Fruit fly (Drosophila melanogaster) whole organism, prepupa: ENCODE measurements around the gene Argl.
A peak's percentile ranks its signal among the peaks of the same experiment; 100 is the strongest.

Experiments
- CG10631 ChIP-seq: fragments of 200-800 bp; sonication (Bioruptor generic); optimal IDR thresholded peaks from 2 replicates; lab custom pipeline; 2016; ENCODE audit warnings: missing biosample characterization, missing genetic modification characterization
- CG10669 ChIP-seq: fragments of 200-800 bp; sonication (Bioruptor generic); optimal IDR thresholded peaks from 3 replicates; lab custom pipeline; 2018; ENCODE audit warnings: missing biosample characterization, mild to moderate bottlenecking, missing genetic modification characterization, moderate library complexity
- CG11294 ChIP-seq: fragments of 200-800 bp; sonication (Bioruptor generic); IDR thresholded peaks from 2 replicates; pipeline ENCODE4 v1.3.6; 2022; ENCODE audit warnings: missing biosample characterization, missing genetic modification characterization
- CG11762 ChIP-seq: fragments of 200-800 bp; sonication (Bioruptor generic); optimal IDR thresholded peaks from 3 replicates; lab custom pipeline; 2016; ENCODE audit warnings: missing biosample characterization, missing genetic modification characterization; ENCODE audit not compliant: insufficient read depth
- CG11902 ChIP-seq: fragments of 200-800 bp; sonication (Bioruptor generic); optimal IDR thresholded peaks from 3 replicates; lab custom pipeline; 2016; ENCODE audit warnings: missing biosample characterization, missing genetic modification characterization
- CG15336 ChIP-seq: fragments of 200-800 bp; sonication (Bioruptor generic); IDR thresholded peaks from 2 replicates; pipeline ENCODE4 v1.3.6; 2022; ENCODE audit warnings: missing biosample characterization, missing genetic modification characterization
- CG1621 ChIP-seq: fragments of 200-800 bp; sonication (Bioruptor generic); optimal IDR thresholded peaks from 3 replicates; lab custom pipeline; 2018; ENCODE audit warnings: missing biosample characterization, mild to moderate bottlenecking, missing genetic modification characterization
- CG3032 ChIP-seq: fragments of 200-800 bp; optimal IDR thresholded peaks from 2 replicates; lab custom pipeline; 2019; ENCODE audit warnings: missing biosample characterization, mild to moderate bottlenecking, missing genetic modification characterization, moderate library complexity
- CG31627 ChIP-seq: fragments of 200-800 bp; sonication (Bioruptor generic); optimal IDR thresholded peaks from 3 replicates; lab custom pipeline; 2016; ENCODE audit warnings: missing biosample characterization, missing genetic modification characterization
- CG34406 ChIP-seq: fragments of 200-800 bp; sonication (Bioruptor generic); optimal IDR thresholded peaks from 3 replicates; lab custom pipeline; 2016; ENCODE audit warnings: missing biosample characterization, missing genetic modification characterization
- CG3919 ChIP-seq: fragments of 200-800 bp; sonication (Bioruptor generic); optimal IDR thresholded peaks from 3 replicates; lab custom pipeline; 2016; ENCODE audit warnings: missing biosample characterization, missing genetic modification characterization
- CG4318 ChIP-seq: fragments of 200-800 bp; sonication (Bioruptor generic); optimal IDR thresholded peaks from 3 replicates; lab custom pipeline; 2017; ENCODE audit warnings: missing biosample characterization, mild to moderate bottlenecking, missing genetic modification characterization
- CG6163 ChIP-seq: fragments of 200-800 bp; sonication (Bioruptor generic); IDR thresholded peaks from 3 replicates; pipeline ENCODE4 v1.3.6; 2022; ENCODE audit warnings: missing biosample characterization, missing genetic modification characterization
- CG6276 ChIP-seq: fragments of 200-800 bp; sonication (Bioruptor generic); optimal IDR thresholded peaks from 2 replicates; lab custom pipeline; 2017; ENCODE audit warnings: missing biosample characterization, mild to moderate bottlenecking, missing genetic modification characterization
- CG6792 ChIP-seq: fragments of 200-800 bp; sonication (Bioruptor generic); optimal IDR thresholded peaks from 3 replicates; lab custom pipeline; 2016; ENCODE audit warnings: missing biosample characterization, missing genetic modification characterization
- CG6808 ChIP-seq: fragments of 200-800 bp; sonication (Bioruptor generic); optimal IDR thresholded peaks from 3 replicates; lab custom pipeline; 2017; ENCODE audit warnings: missing biosample characterization, missing genetic modification characterization, mild to moderate bottlenecking, moderate library complexity, missing genetic modification reagents
- CG8119 ChIP-seq: fragments of 200-800 bp; sonication (Bioruptor generic); IDR thresholded peaks from 3 replicates; pipeline ENCODE4 v1.3.6; 2022; ENCODE audit warnings: missing biosample characterization, missing genetic modification characterization
- CG8632 ChIP-seq: fragments of 200-800 bp; sonication (Bioruptor generic); optimal IDR thresholded peaks from 3 replicates; lab custom pipeline; 2016; ENCODE audit warnings: missing biosample characterization, missing genetic modification characterization
- Eip75B ChIP-seq: fragments of 200-800 bp; sonication (Bioruptor generic); optimal IDR thresholded peaks from 3 replicates; lab custom pipeline; 2016; ENCODE audit warnings: missing biosample characterization, missing genetic modification characterization
- Eip78C ChIP-seq: fragments of 200-800 bp; sonication (Bioruptor generic); peaks from one replicate; lab custom pipeline; 2016; ENCODE audit warnings: missing biosample characterization, missing genetic modification characterization
- Eip93F ChIP-seq: fragments of 200-800 bp; sonication (Bioruptor generic); optimal IDR thresholded peaks from 2 replicates; lab custom pipeline; 2016; ENCODE audit warnings: missing biosample characterization, mild to moderate bottlenecking, missing genetic modification characterization
- Ets21C ChIP-seq: fragments of 200-800 bp; sonication (Bioruptor generic); optimal IDR thresholded peaks from 3 replicates; lab custom pipeline; 2016; ENCODE audit warnings: missing biosample characterization, missing genetic modification characterization
- Ets96B ChIP-seq: fragments of 200-800 bp; optimal IDR thresholded peaks from 2 replicates; lab custom pipeline; 2019; ENCODE audit warnings: missing biosample characterization, mild to moderate bottlenecking, missing genetic modification characterization, moderate library complexity
- Gug ChIP-seq: fragments of 200-800 bp; sonication (Bioruptor generic); IDR thresholded peaks from 2 replicates; pipeline ENCODE4 v1.3.6; 2022; ENCODE audit warnings: missing biosample characterization, missing genetic modification characterization
- Hr38 ChIP-seq: sonication (Bioruptor generic); optimal IDR thresholded peaks from 2 replicates; lab custom pipeline; 2016; ENCODE audit warnings: missing biosample characterization, missing genetic modification characterization
- Hr39 ChIP-seq: fragments of 200-800 bp; sonication (Bioruptor generic); optimal IDR thresholded peaks from 2 replicates; lab custom pipeline; 2016; ENCODE audit warnings: missing biosample characterization, missing genetic modification characterization
- Lpt ChIP-seq: fragments of 200-800 bp; sonication (Bioruptor generic); optimal IDR thresholded peaks from 3 replicates; lab custom pipeline; 2016; ENCODE audit warnings: missing biosample characterization, missing genetic modification characterization
- Met ChIP-seq: fragments of 200-800 bp; sonication (Bioruptor generic); optimal IDR thresholded peaks from 3 replicates; lab custom pipeline; 2016; ENCODE audit warnings: missing biosample characterization, missing genetic modification characterization
- OdsH ChIP-seq: fragments of 200-800 bp; sonication (Bioruptor generic); optimal IDR thresholded peaks from 3 replicates; lab custom pipeline; 2016; ENCODE audit warnings: missing biosample characterization, missing genetic modification characterization
- Smox ChIP-seq: fragments of 200-800 bp; sonication (Bioruptor generic); optimal IDR thresholded peaks from 3 replicates; lab custom pipeline; 2016; ENCODE audit warnings: missing biosample characterization, missing genetic modification characterization
- Sox102F ChIP-seq: fragments of 200-800 bp; sonication (Bioruptor generic); optimal IDR thresholded peaks from 2 replicates; lab custom pipeline; 2016; ENCODE audit warnings: missing biosample characterization, mild to moderate bottlenecking, missing genetic modification characterization
- Sox14 ChIP-seq: fragments of 200-800 bp; sonication (Bioruptor generic); optimal IDR thresholded peaks from 3 replicates; lab custom pipeline; 2016; ENCODE audit warnings: missing biosample characterization, missing genetic modification characterization
- Sox15 ChIP-seq: fragments of 200-800 bp; sonication (Bioruptor generic); optimal IDR thresholded peaks from 3 replicates; lab custom pipeline; 2016; ENCODE audit warnings: missing biosample characterization, missing genetic modification characterization
- acj6 ChIP-seq: fragments of 200-800 bp; sonication (Bioruptor generic); optimal IDR thresholded peaks from 3 replicates; lab custom pipeline; 2016; ENCODE audit warnings: missing biosample characterization, missing genetic modification characterization
- cyc ChIP-seq: fragments of 200-800 bp; sonication (Bioruptor generic); optimal IDR thresholded peaks from 3 replicates; lab custom pipeline; 2016; ENCODE audit warnings: missing biosample characterization, missing genetic modification characterization
- dac ChIP-seq: fragments of 200-800 bp; sonication (Bioruptor generic); optimal IDR thresholded peaks from 2 replicates; lab custom pipeline; 2017; ENCODE audit warnings: missing biosample characterization, mild to moderate bottlenecking, missing genetic modification characterization
- dsx ChIP-seq: fragments of 200-800 bp; optimal IDR thresholded peaks from 3 replicates; lab custom pipeline; 2019; ENCODE audit warnings: missing biosample characterization, mild to moderate bottlenecking, missing genetic modification characterization, moderate library complexity; ENCODE audit not compliant: poor library complexity, severe bottlenecking
- eg ChIP-seq: fragments of 200-800 bp; sonication (Bioruptor generic); IDR thresholded peaks from 3 replicates; pipeline ENCODE4 v1.3.6; 2022; ENCODE audit warnings: missing biosample characterization, missing genetic modification characterization
- esn ChIP-seq: fragments of 200-800 bp; sonication (Bioruptor generic); optimal IDR thresholded peaks from 2 replicates; lab custom pipeline; 2016; ENCODE audit warnings: missing biosample characterization, mild to moderate bottlenecking, missing genetic modification characterization, moderate library complexity
- fd59A ChIP-seq: fragments of 200-800 bp; sonication (Bioruptor generic); optimal IDR thresholded peaks from 2 replicates; lab custom pipeline; 2017; ENCODE audit warnings: missing biosample characterization, mild to moderate bottlenecking, missing genetic modification characterization, missing genetic modification reagents
- fd85E ChIP-seq: fragments of 200-800 bp; sonication (Bioruptor generic); optimal IDR thresholded peaks from 3 replicates; lab custom pipeline; 2016; ENCODE audit warnings: missing biosample characterization, missing genetic modification characterization
- lz ChIP-seq: fragments of 200-800 bp; sonication (Bioruptor generic); optimal IDR thresholded peaks from 3 replicates; lab custom pipeline; 2016; ENCODE audit warnings: missing biosample characterization, missing genetic modification characterization
- pdm3 ChIP-seq: fragments of 200-800 bp; sonication (Bioruptor generic); optimal IDR thresholded peaks from 3 replicates; lab custom pipeline; 2016; ENCODE audit warnings: missing biosample characterization, missing genetic modification characterization
- spab ChIP-seq: fragments of 200-800 bp; sonication (Bioruptor generic); optimal IDR thresholded peaks from 2 replicates; lab custom pipeline; 2017; ENCODE audit warnings: missing biosample characterization, mild to moderate bottlenecking, missing genetic modification characterization, missing genetic modification reagents
- ss ChIP-seq, 2 experiments: fragments of 200-800 bp; sonication (Bioruptor generic); optimal IDR thresholded peaks; 2 replicates in 1 of 2; 3 replicates in 1 of 2; lab custom pipeline; 2017 to 2018; ENCODE audit warnings: mild to moderate bottlenecking in 2 of 2, missing biosample characterization in 2 of 2, missing genetic modification characterization in 2 of 2, moderate library complexity in 1 of 2
- svp ChIP-seq: fragments of 200-800 bp; sonication (Bioruptor generic); peaks from one replicate; lab custom pipeline; 2016; ENCODE audit warnings: missing biosample characterization, missing genetic modification characterization
- topi ChIP-seq: fragments of 200-800 bp; sonication (Bioruptor generic); optimal IDR thresholded peaks from 3 replicates; lab custom pipeline; 2016; ENCODE audit warnings: missing biosample characterization, missing genetic modification characterization

Argl gene

dm6 chr2L:8920294-8920693, 21.6 kb downstream of the Argl start (continued):
- TF ChIP-seq pdm3 (GFP tag; lab: Kevin White, UChicago) (peak; percentile 75), CG10669 (GFP tag; lab: Kevin White, UChicago) (peak; percentile 73), Smox (GFP tag; lab: Kevin White, UChicago) (peak; percentile 79), Sox102F (GFP tag; lab: Kevin White, UChicago) (peak; percentile 75), dsx (peak; percentile 87), CG31627 (GFP tag; lab: Kevin White, UChicago) (peak; percentile 58), ss (GFP tag; optimal IDR thresholded peaks at IDR 0.05; lab: Kevin White, UChicago) (peak; percentile 69 to 78), lz (peak; percentile 72), CG34406 (GFP tag; lab: Kevin White, UChicago) (peak; percentile 82), Eip75B (GFP tag; lab: Kevin White, UChicago) (peak; percentile 80), Gug (GFP tag; lab: Robert Waterston, UW) (peak; percentile 56), CG8632 (GFP tag; lab: Kevin White, UChicago) (peak; percentile 77), Eip93F (peak; percentile 56), CG15336 (GFP tag; lab: Robert Waterston, UW) (peak; percentile 85), CG6808 (GFP tag; lab: Kevin White, UChicago) (peak; percentile 63), Lpt (GFP tag; lab: Kevin White, UChicago) (peak; percentile 61), Hr38 (no peak), Sox15 (GFP tag; lab: Kevin White, UChicago) (peak; percentile 31), CG3032 (tag; lab: Kevin White, UChicago) (peak; percentile 81), CG1621 (tag; lab: Kevin White, UChicago) (peak; percentile 33)

dm6 chr2L:8919638-8920037, 22.3 kb downstream of the Argl start:
- TF ChIP-seq CG11902 (no peak), CG6163 (peak; percentile 45; the same call in 2 of the 3 replicates), fd59A (peak; percentile 64), Eip93F (no peak), CG10631 (GFP tag; lab: Kevin White, UChicago) (peak; percentile 57), svp (GFP tag; lab: Kevin White, UChicago) (no peak), esn (GFP tag; lab: Kevin White, UChicago) (no peak), CG15336 (GFP tag; lab: Robert Waterston, UW) (peak; percentile 62), topi (GFP tag; lab: Kevin White, UChicago) (no peak), Eip75B (GFP tag; lab: Kevin White, UChicago) (peak; percentile 33), Lpt (GFP tag; lab: Kevin White, UChicago) (peak; percentile 49), CG6808 (GFP tag; lab: Kevin White, UChicago) (peak; percentile 70), CG3032 (tag; lab: Kevin White, UChicago) (peak; percentile 72), Ets21C (GFP tag; lab: Kevin White, UChicago) (no peak), pdm3 (GFP tag; lab: Kevin White, UChicago) (peak; percentile 67), OdsH (GFP tag; lab: Kevin White, UChicago) (peak; percentile 53), Gug (GFP tag; lab: Robert Waterston, UW) (0 out of 2 replicates have a peak, but pooled peaks have one; percentile 32), Sox14 (GFP tag; lab: Kevin White, UChicago) (peak; percentile 53), dsx (peak; percentile 50), Sox15 (GFP tag; lab: Kevin White, UChicago) (no peak), CG34406 (GFP tag; lab: Kevin White, UChicago) (peak; percentile 14), Met (GFP tag; lab: Kevin White, UChicago) (no peak), Eip78C (GFP tag; lab: Kevin White, UChicago) (peak; percentile 91), spab (peak; percentile 62), ss (GFP tag; optimal IDR thresholded peaks at IDR 0.05; lab: Kevin White, UChicago) (peak in 1 of 2 experiments; percentile 38), CG8632 (GFP tag; lab: Kevin White, UChicago) (peak; percentile 23), cyc (GFP tag; lab: Kevin White, UChicago) (no peak), Hr39 (GFP tag; lab: Kevin White, UChicago) (peak; percentile 17), eg (GFP tag; lab: Robert Waterston, UW) (0 out of 3 replicates have a peak, but pooled peaks have one; percentile 26), CG1621 (tag; lab: Kevin White, UChicago) (peak; percentile 25), acj6 (peak; percentile 54), dac (GFP tag; lab: Kevin White, UChicago) (peak; percentile 2), Hr38 (no peak), CG3919 (peak; percentile 38), fd85E (GFP tag; lab: Kevin White, UChicago) (no peak), CG6792 (peak; percentile 14), CG6276 (GFP tag; lab: Kevin White, UChicago) (peak; percentile 51), CG11762 (GFP tag; lab: Kevin White, UChicago) (peak; percentile 25), CG11294 (GFP tag; lab: Robert Waterston, UW) (0 out of 2 replicates have a peak, but pooled peaks have one; percentile 28), Ets96B (tag; lab: Kevin White, UChicago) (peak; percentile 42), CG8119 (GFP tag; lab: Robert Waterston, UW) (peak; percentile 65), CG4318 (GFP tag; lab: Kevin White, UChicago) (peak; percentile 62)
